Worm (Caenorhabditis elegans) whole organism, late embryonic: ENCODE measurements around the gene phf-33.

Experiments
- F13H6.1 ChIP-seq: sonication (generic microtip); optimal IDR thresholded peaks from 2 replicates; lab custom pipeline; 2016; ENCODE audit warnings: missing genetic modification characterization, missing compliant biosample characterization
- T23F11.4 ChIP-seq: fragments of 200-800 bp; sonication (Bioruptor generic); optimal IDR thresholded peaks from 2 replicates; lab custom pipeline; 2018; ENCODE audit warnings: mild to moderate bottlenecking, missing genetic modification characterization, missing compliant biosample characterization
- Y22D7AL.16 ChIP-seq: sonication (generic microtip); optimal IDR thresholded peaks from 2 replicates; lab custom pipeline; 2016; ENCODE audit warnings: missing genetic modification characterization, missing compliant biosample characterization
- ama-1 ChIP-seq: fragments of 150-350 bp; optimal IDR thresholded peaks from 2 replicates; lab custom pipeline; 2014
- ceh-2 ChIP-seq: sonication (generic microtip); optimal IDR thresholded peaks from 2 replicates; lab custom pipeline; 2016; ENCODE audit warnings: missing genotype, missing genetic modification characterization, missing compliant biosample characterization
- ceh-24 ChIP-seq: sonication (generic microtip); optimal IDR thresholded peaks from 2 replicates; lab custom pipeline; 2016; ENCODE audit warnings: mild to moderate bottlenecking, missing genetic modification characterization, missing compliant biosample characterization
- ceh-31 ChIP-seq: sonication (generic microtip); optimal IDR thresholded peaks from 2 replicates; lab custom pipeline; 2016; ENCODE audit warnings: missing genetic modification characterization, missing compliant biosample characterization
- ceh-34 ChIP-seq: sonication (generic microtip); optimal IDR thresholded peaks from 2 replicates; lab custom pipeline; 2016; ENCODE audit warnings: mild to moderate bottlenecking, missing genetic modification characterization, missing compliant biosample characterization
- dve-1 ChIP-seq: sonication (generic microtip); optimal IDR thresholded peaks from 2 replicates; lab custom pipeline; 2017; ENCODE audit warnings: antibody characterized with exemption, mild to moderate bottlenecking, missing genetic modification characterization, missing compliant biosample characterization
- elt-2 ChIP-seq: sonication (generic microtip); optimal IDR thresholded peaks from 2 replicates; lab custom pipeline; 2016; ENCODE audit warnings: missing genetic modification reagents, missing genetic modification characterization, missing compliant biosample characterization
- ets-4 ChIP-seq: sonication (generic microtip); optimal IDR thresholded peaks from 2 replicates; lab custom pipeline; 2016; ENCODE audit warnings: missing genetic modification characterization, missing compliant biosample characterization
- eyg-1 ChIP-seq: sonication (generic microtip); optimal IDR thresholded peaks from 2 replicates; lab custom pipeline; 2016; ENCODE audit warnings: missing genotype, missing genetic modification characterization, missing compliant biosample characterization
- fax-1 ChIP-seq: sonication (generic microtip); optimal IDR thresholded peaks from 2 replicates; lab custom pipeline; 2016; ENCODE audit warnings: missing genotype, missing genetic modification characterization, missing compliant biosample characterization
- fkh-10 ChIP-seq: fragments of 150-350 bp; optimal IDR thresholded peaks from 2 replicates; lab custom pipeline; 2014; ENCODE audit warnings: missing biosample characterization, missing genetic modification reagents, missing genetic modification characterization
- hlh-30 ChIP-seq: sonication (generic microtip); optimal IDR thresholded peaks from 2 replicates; lab custom pipeline; 2017; ENCODE audit warnings: antibody characterized with exemption, missing genetic modification characterization, missing compliant biosample characterization; ENCODE audit not compliant: insufficient read depth
- hlh-6 ChIP-seq: sonication (generic microtip); optimal IDR thresholded peaks from 2 replicates; lab custom pipeline; 2016; ENCODE audit warnings: missing genotype, missing genetic modification characterization, missing compliant biosample characterization
- lin-11 ChIP-seq: fragments of 200-800 bp; sonication (Bioruptor generic); optimal IDR thresholded peaks from 2 replicates; lab custom pipeline; 2018; ENCODE audit warnings: mild to moderate bottlenecking, missing genetic modification characterization, missing compliant biosample characterization
- madf-2 ChIP-seq: sonication (generic microtip); optimal IDR thresholded peaks from 2 replicates; lab custom pipeline; 2017; ENCODE audit warnings: missing genetic modification characterization, missing compliant biosample characterization
- mec-3 ChIP-seq: sonication (generic microtip); optimal IDR thresholded peaks from 2 replicates; lab custom pipeline; 2016; ENCODE audit warnings: borderline replicate concordance, missing genetic modification characterization, missing compliant biosample characterization
- nfya-1 ChIP-seq: sonication (generic microtip); optimal IDR thresholded peaks from 2 replicates; lab custom pipeline; 2017; ENCODE audit warnings: missing genetic modification characterization, mild to moderate bottlenecking, missing compliant biosample characterization, antibody characterized with exemption, moderate library complexity
- nhr-11 ChIP-seq: fragments of 150-350 bp; optimal IDR thresholded peaks from 2 replicates; lab custom pipeline; 2014; ENCODE audit warnings: missing biosample characterization, missing genetic modification characterization
- nhr-232 ChIP-seq: sonication (generic microtip); optimal IDR thresholded peaks from 2 replicates; lab custom pipeline; 2016; ENCODE audit warnings: missing genetic modification characterization, missing compliant biosample characterization
- odd-2 ChIP-seq: sonication (generic microtip); optimal IDR thresholded peaks from 2 replicates; lab custom pipeline; 2017; ENCODE audit warnings: antibody characterized with exemption, mild to moderate bottlenecking, missing genetic modification characterization, missing compliant biosample characterization
- pax-1 ChIP-seq: fragments of 150-350 bp; optimal IDR thresholded peaks from 2 replicates; lab custom pipeline; 2014; ENCODE audit warnings: missing biosample characterization, missing genetic modification characterization
- pha-4 ChIP-seq: fragments of 150-350 bp; optimal IDR thresholded peaks from 2 replicates; lab custom pipeline; 2018; ENCODE audit warnings: missing biosample characterization, missing genetic modification reagents, missing genetic modification characterization
- pqm-1 ChIP-seq: sonication (generic microtip); optimal IDR thresholded peaks from 2 replicates; lab custom pipeline; 2016; ENCODE audit warnings: missing genetic modification characterization, missing compliant biosample characterization
- pros-1 ChIP-seq: fragments of 150-350 bp; optimal IDR thresholded peaks from 2 replicates; lab custom pipeline; 2014; ENCODE audit warnings: missing biosample characterization, missing genetic modification reagents, missing genetic modification characterization
- sdc-2 ChIP-seq: sonication (generic microtip); optimal IDR thresholded peaks from 2 replicates; lab custom pipeline; 2016; ENCODE audit warnings: missing genotype, missing genetic modification characterization, missing compliant biosample characterization
- sox-2 ChIP-seq: fragments of 200-800 bp; sonication (Bioruptor generic); IDR thresholded peaks from 2 replicates; pipeline ENCODE4 v1.3.6; 2022; ENCODE audit warnings: missing genetic modification reagents, missing genetic modification characterization, missing compliant biosample characterization
- sox-4 ChIP-seq: sonication (generic microtip); optimal IDR thresholded peaks from 2 replicates; lab custom pipeline; 2017; ENCODE audit warnings: mild to moderate bottlenecking, missing genetic modification characterization, inconsistent platforms, missing compliant biosample characterization
- syd-9 ChIP-seq: sonication (generic microtip); optimal IDR thresholded peaks from 2 replicates; lab custom pipeline; 2016; ENCODE audit warnings: mild to moderate bottlenecking, missing genetic modification characterization, moderate library complexity, missing compliant biosample characterization
- tbx-2 ChIP-seq: sonication (generic microtip); optimal IDR thresholded peaks from 2 replicates; lab custom pipeline; 2016; ENCODE audit warnings: missing genetic modification characterization, missing compliant biosample characterization
- unc-3 ChIP-seq, 2 experiments: fragments of 200-800 bp in 1 of 2; sonication (Bioruptor generic) in 1 of 2; sonication (generic microtip) in 1 of 2; conservative IDR thresholded peaks in 1 of 2; optimal IDR thresholded peaks in 1 of 2; 2 replicates each; pipeline versions ENCODE4 v1.3.6 to Lab custom; 2016 to 2022; ENCODE audit warnings: missing compliant biosample characterization in 2 of 2, missing genetic modification characterization in 2 of 2, missing genetic modification reagents in 1 of 2
- unc-86 ChIP-seq: sonication (generic microtip); optimal IDR thresholded peaks from 2 replicates; lab custom pipeline; 2016; ENCODE audit warnings: missing genetic modification characterization, missing compliant biosample characterization
- ztf-16 ChIP-seq: sonication (generic microtip); optimal IDR thresholded peaks from 2 replicates; lab custom pipeline; 2017; ENCODE audit warnings: missing genetic modification characterization, missing compliant biosample characterization

The phf-33 gene

DNA sequence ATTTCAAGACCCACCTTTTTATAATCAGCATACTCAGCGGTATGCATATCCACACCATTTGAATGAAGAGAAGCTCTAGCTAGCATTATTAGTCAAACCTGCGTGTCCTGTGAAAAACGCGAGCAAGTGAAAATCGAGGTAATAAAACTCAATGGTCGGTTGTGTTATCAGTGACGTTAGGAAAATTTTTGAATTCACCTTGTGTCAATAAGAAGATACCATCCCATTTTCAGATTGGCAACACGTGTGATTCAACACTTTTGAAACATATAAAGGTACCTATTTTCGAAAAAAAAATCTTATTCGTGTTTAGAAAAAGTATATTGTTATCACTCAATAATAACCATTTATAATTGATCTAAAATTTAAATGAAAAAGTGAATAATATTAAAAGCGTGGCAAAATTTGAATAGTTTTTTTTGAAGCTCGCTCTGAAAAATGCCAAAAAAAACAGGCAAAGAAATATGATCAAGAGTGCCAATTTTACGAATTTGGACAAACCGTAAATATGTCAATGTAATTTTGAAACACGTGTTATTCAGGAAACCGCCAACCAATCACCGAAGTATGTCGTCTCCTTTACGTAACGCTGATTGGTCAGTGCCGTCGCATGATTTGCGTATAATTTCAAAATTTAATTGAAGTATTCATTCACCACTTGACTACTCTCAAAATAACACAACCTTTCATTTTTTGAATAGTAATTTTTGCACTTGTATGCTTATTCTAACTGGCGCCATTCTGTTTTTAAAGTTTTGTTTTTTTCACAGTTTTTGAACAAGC is 33.1 kb upstream of the phf-33 start, which contains the start of gene F46G10.1:
Gene F46G10.1 (minus strand): TSS at position 115 of the 783 bp plus-strand sequence.
- no peak for TF ChIP-seq dve-1
- peak; percentile 30 for TF ChIP-seq nfya-1 (tag; lab: Kevin White, UChicago)
- TF ChIP-seq, all 69 proteins: peak for 1

DNA sequence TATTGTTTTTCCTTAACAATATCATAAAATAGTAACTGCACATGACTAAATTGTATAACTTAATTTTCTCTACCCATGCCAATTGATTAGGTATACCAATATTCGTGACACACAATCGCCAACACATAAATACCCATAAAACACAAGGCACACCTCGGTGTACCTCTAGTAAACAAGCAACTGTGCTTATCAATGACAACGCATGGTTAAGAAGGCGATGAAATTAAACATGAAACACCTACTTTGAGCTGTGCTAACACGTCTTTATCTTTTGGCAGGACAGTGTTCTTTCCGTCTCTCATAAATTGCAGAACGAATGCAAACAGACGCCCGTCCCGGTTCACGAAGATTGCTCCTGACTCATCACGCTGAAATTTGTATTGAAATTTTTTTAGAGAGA is 32.0 kb upstream of the phf-33 start:
- TF ChIP-seq elt-2: peak; percentile 40
- no peak for TF ChIP-seq fkh-10 (GFP tag; lab: Kevin White, UChicago)
- TF ChIP-seq, all 69 proteins: peak for 1

DNA sequence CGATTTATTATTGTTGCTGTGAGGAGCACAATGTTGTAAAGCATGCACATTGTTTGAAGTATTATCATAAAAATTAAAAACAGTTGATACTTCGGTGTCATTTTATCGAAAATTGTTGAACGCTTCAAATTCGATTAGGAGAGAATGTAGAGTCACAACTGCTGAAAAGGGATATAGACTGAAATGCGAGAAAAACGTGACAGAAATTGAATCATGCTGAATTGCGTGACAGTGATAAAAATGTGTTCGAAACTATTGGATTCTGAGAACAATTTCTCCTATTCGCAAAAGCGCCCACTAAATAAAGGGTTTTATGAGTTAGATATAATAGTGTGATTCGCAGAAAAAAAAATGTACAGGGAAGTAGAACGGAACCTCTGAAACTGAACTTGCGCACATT is 30.0 kb upstream of the phf-33 start, which contains the start of gene srxa-8:
Gene srxa-8 (minus strand): TSS at position 101 of the 400 bp plus-strand sequence.
- TF ChIP-seq ets-4 (no peak), ztf-16 (no peak), madf-2 (tag; lab: Kevin White, UChicago) (no peak), fax-1 (tag; lab: Kevin White, UChicago) (no peak), pros-1 (tag; lab: Kevin White, UChicago) (no peak), hlh-30 (tag; lab: Kevin White, UChicago) (no peak), elt-2 (no peak), sox-2 (GFP tag; lab: Robert Waterston, UW) (no peak), pax-1 (tag; lab: Kevin White, UChicago) (no peak), sdc-2 (tag; lab: Kevin White, UChicago) (no peak), hlh-6 (no peak), ceh-31 (tag; lab: Kevin White, UChicago) (no peak), unc-86 (tag; lab: Kevin White, UChicago) (no peak), T23F11.4 (no peak), nhr-11 (tag; lab: Kevin White, UChicago) (no peak), mec-3 (tag; lab: Kevin White, UChicago) (no peak), syd-9 (tag; lab: Kevin White, UChicago) (no peak), tbx-2 (tag; lab: Kevin White, UChicago) (no peak)

DNA sequence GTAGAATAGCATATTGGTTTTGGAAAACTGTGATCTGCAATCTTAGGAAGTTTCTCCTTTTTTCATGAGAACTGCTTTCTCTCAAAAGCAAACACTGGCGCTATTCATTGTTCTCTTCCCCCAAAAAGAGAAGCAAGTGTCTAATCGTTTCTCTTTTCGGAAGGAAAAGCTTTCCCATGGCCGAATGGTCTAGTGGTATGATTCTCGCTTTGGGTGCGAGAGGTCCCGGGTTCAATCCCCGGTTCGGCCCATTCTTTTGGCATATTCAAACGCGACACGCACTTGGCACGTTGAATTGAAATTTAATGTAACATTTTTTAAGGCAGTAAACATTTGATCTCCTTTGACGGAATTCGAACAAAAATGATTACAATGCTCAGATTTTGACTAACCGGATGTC is 29.1 kb upstream of the phf-33 start:
- TF ChIP-seq ama-1 (lab: Kevin White, UChicago) (no peak), sox-4 (no peak), lin-11 (tag; lab: Kevin White, UChicago) (no peak), Y22D7AL.16 (tag; lab: Kevin White, UChicago) (no peak), tbx-2 (tag; lab: Kevin White, UChicago) (no peak), nhr-232 (tag; lab: Kevin White, UChicago) (no peak), F13H6.1 (tag; lab: Kevin White, UChicago) (no peak), pha-4 (no peak), eyg-1 (tag; lab: Kevin White, UChicago) (no peak), ceh-2 (no peak), pqm-1 (tag; lab: Kevin White, UChicago) (no peak), odd-2 (tag; lab: Kevin White, UChicago) (no peak), ceh-24 (tag; lab: Kevin White, UChicago) (no peak), unc-3 (GFP tag; conservative IDR thresholded peaks at IDR 0.05; lab: Robert Waterston, UW) (no peak), unc-3 (tag; optimal IDR thresholded peaks at IDR 0.05; lab: Kevin White, UChicago) (no peak), ceh-34 (tag; lab: Kevin White, UChicago) (no peak)
